Worm (Caenorhabditis elegans) whole organism, late embryonic: Measurements from ENCODE around the gene Y62E10A.24.

ENCODE experiments used
- C08G9.2 ChIP-seq: sonication (generic microtip); optimal IDR thresholded peaks from 2 replicates; lab custom pipeline; 2016; ENCODE audit warnings: mild to moderate bottlenecking, missing genetic modification characterization, moderate library complexity, missing compliant biosample characterization
- C38D4.7 ChIP-seq: fragments of 200-800 bp; sonication (Bioruptor generic); optimal IDR thresholded peaks from 2 replicates; lab custom pipeline; 2018; ENCODE audit warnings: mild to moderate bottlenecking, missing genetic modification characterization, moderate library complexity, missing compliant biosample characterization
- K02D7.2 ChIP-seq: sonication (generic microtip); optimal IDR thresholded peaks from 2 replicates; lab custom pipeline; 2017; ENCODE audit warnings: mild to moderate bottlenecking, missing genetic modification characterization, missing compliant biosample characterization
- ahr-1 ChIP-seq: sonication (generic microtip); optimal IDR thresholded peaks from 2 replicates; lab custom pipeline; 2016; ENCODE audit warnings: missing genetic modification characterization, missing compliant biosample characterization
- ceh-19 ChIP-seq: fragments of 200-800 bp; sonication (Bioruptor generic); optimal IDR thresholded peaks from 2 replicates; lab custom pipeline; 2018; ENCODE audit warnings: mild to moderate bottlenecking, missing genetic modification characterization, missing compliant biosample characterization
- ceh-22 ChIP-seq: sonication (generic microtip); optimal IDR thresholded peaks from 2 replicates; lab custom pipeline; 2017; ENCODE audit warnings: missing biosample characterization, missing genetic modification characterization
- ceh-30 ChIP-seq: fragments of 150-350 bp; optimal IDR thresholded peaks from 2 replicates; lab custom pipeline; 2014; ENCODE audit warnings: missing biosample characterization, missing genetic modification characterization
- ceh-31 ChIP-seq: sonication (generic microtip); optimal IDR thresholded peaks from 2 replicates; lab custom pipeline; 2016; ENCODE audit warnings: missing genetic modification characterization, missing compliant biosample characterization
- ceh-48 ChIP-seq: sonication (generic microtip); optimal IDR thresholded peaks from 2 replicates; lab custom pipeline; 2016; ENCODE audit warnings: missing genetic modification characterization, inconsistent platforms, missing compliant biosample characterization
- dve-1 ChIP-seq: sonication (generic microtip); optimal IDR thresholded peaks from 2 replicates; lab custom pipeline; 2017; ENCODE audit warnings: antibody characterized with exemption, mild to moderate bottlenecking, missing genetic modification characterization, missing compliant biosample characterization
- elt-2 ChIP-seq: sonication (generic microtip); optimal IDR thresholded peaks from 2 replicates; lab custom pipeline; 2016; ENCODE audit warnings: missing genetic modification reagents, missing genetic modification characterization, missing compliant biosample characterization
- elt-4 ChIP-seq: sonication (generic microtip); optimal IDR thresholded peaks from 2 replicates; lab custom pipeline; 2016; ENCODE audit warnings: missing genetic modification characterization, missing compliant biosample characterization
- eyg-1 ChIP-seq: sonication (generic microtip); optimal IDR thresholded peaks from 2 replicates; lab custom pipeline; 2016; ENCODE audit warnings: missing genotype, missing genetic modification characterization, missing compliant biosample characterization
- hlh-13 ChIP-seq: fragments of 200-800 bp; sonication (Bioruptor generic); optimal IDR thresholded peaks from 2 replicates; lab custom pipeline; 2018; ENCODE audit warnings: mild to moderate bottlenecking, missing genetic modification characterization, missing compliant biosample characterization
- hlh-15 ChIP-seq: sonication (generic microtip); optimal IDR thresholded peaks from 2 replicates; lab custom pipeline; 2016; ENCODE audit warnings: missing genetic modification characterization, missing compliant biosample characterization
- hlh-30 ChIP-seq: sonication (generic microtip); optimal IDR thresholded peaks from 2 replicates; lab custom pipeline; 2017; ENCODE audit warnings: antibody characterized with exemption, missing genetic modification characterization, missing compliant biosample characterization; ENCODE audit not compliant: insufficient read depth
- madf-2 ChIP-seq: sonication (generic microtip); optimal IDR thresholded peaks from 2 replicates; lab custom pipeline; 2017; ENCODE audit warnings: missing genetic modification characterization, missing compliant biosample characterization
- mec-3 ChIP-seq: sonication (generic microtip); optimal IDR thresholded peaks from 2 replicates; lab custom pipeline; 2016; ENCODE audit warnings: borderline replicate concordance, missing genetic modification characterization, missing compliant biosample characterization
- nhr-232 ChIP-seq: sonication (generic microtip); optimal IDR thresholded peaks from 2 replicates; lab custom pipeline; 2016; ENCODE audit warnings: missing genetic modification characterization, missing compliant biosample characterization
- pag-3 ChIP-seq: sonication (generic microtip); optimal IDR thresholded peaks from 2 replicates; lab custom pipeline; 2016; ENCODE audit warnings: missing compliant biosample characterization, missing genetic modification characterization, borderline replicate concordance
- pat-9 ChIP-seq: fragments of 200-800 bp; sonication (Bioruptor generic); optimal IDR thresholded peaks from 2 replicates; lab custom pipeline; 2018; ENCODE audit warnings: mild to moderate bottlenecking, missing genetic modification characterization, moderate library complexity, missing compliant biosample characterization
- pha-4 ChIP-seq: fragments of 150-350 bp; optimal IDR thresholded peaks from 2 replicates; lab custom pipeline; 2018; ENCODE audit warnings: missing biosample characterization, missing genetic modification reagents, missing genetic modification characterization
- pqm-1 ChIP-seq: sonication (generic microtip); optimal IDR thresholded peaks from 2 replicates; lab custom pipeline; 2016; ENCODE audit warnings: missing genetic modification characterization, missing compliant biosample characterization
- pros-1 ChIP-seq: fragments of 150-350 bp; optimal IDR thresholded peaks from 2 replicates; lab custom pipeline; 2014; ENCODE audit warnings: missing biosample characterization, missing genetic modification reagents, missing genetic modification characterization
- ref-2 ChIP-seq: sonication (generic microtip); optimal IDR thresholded peaks from 2 replicates; lab custom pipeline; 2016; ENCODE audit warnings: missing genetic modification characterization, missing compliant biosample characterization
- rnt-1 ChIP-seq: sonication (generic microtip); optimal IDR thresholded peaks from 2 replicates; lab custom pipeline; 2016; ENCODE audit warnings: missing genetic modification characterization, missing compliant biosample characterization
- sox-4 ChIP-seq: sonication (generic microtip); optimal IDR thresholded peaks from 2 replicates; lab custom pipeline; 2017; ENCODE audit warnings: mild to moderate bottlenecking, missing genetic modification characterization, inconsistent platforms, missing compliant biosample characterization
- ttx-3 ChIP-seq: sonication (generic microtip); optimal IDR thresholded peaks from 2 replicates; lab custom pipeline; 2016; ENCODE audit warnings: missing genetic modification reagents, missing genetic modification characterization, missing compliant biosample characterization
- unc-42 ChIP-seq: sonication (generic microtip); optimal IDR thresholded peaks from 2 replicates; lab custom pipeline; 2016; ENCODE audit warnings: missing genotype, missing genetic modification characterization, missing compliant biosample characterization
- unc-86 ChIP-seq: sonication (generic microtip); optimal IDR thresholded peaks from 2 replicates; lab custom pipeline; 2016; ENCODE audit warnings: missing genetic modification characterization, missing compliant biosample characterization

Gene Y62E10A.24

ce11 chrIV:13369120-13369842 is 1.2 kb upstream of the Y62E10A.24 start, which contains the start of gene agt-1:
Gene agt-1, minus strand, starts transcription at chrIV:13369412.
- TF ChIP-seq ceh-22, result no peak
- TF ChIP-seq ahr-1, result no peak
- TF ChIP-seq ceh-48 (tag; lab: Kevin White, UChicago), result no peak
- TF ChIP-seq mec-3 (tag; lab: Kevin White, UChicago), result no peak
- TF ChIP-seq C08G9.2 (tag; lab: Kevin White, UChicago), result no peak
- TF ChIP-seq C38D4.7, result no peak
- no peak for TF ChIP-seq pag-3 (tag; lab: Kevin White, UChicago)
- no peak for TF ChIP-seq dve-1 (tag; lab: Kevin White, UChicago)
- TF ChIP-seq elt-4 (tag; lab: Kevin White, UChicago), result no peak
- TF ChIP-seq eyg-1 (tag; lab: Kevin White, UChicago), result no peak
- no peak for TF ChIP-seq K02D7.2
- TF ChIP-seq pha-4 (tag; lab: Kevin White, UChicago), result no peak
- TF ChIP-seq pqm-1, result no peak
- no peak for TF ChIP-seq ref-2 (tag; lab: Kevin White, UChicago)
- TF ChIP-seq ceh-31 (tag; lab: Kevin White, UChicago), result no peak
- TF ChIP-seq unc-86 (tag; lab: Kevin White, UChicago), result no peak

- TF ChIP-seq hlh-15 (tag; lab: Kevin White, UChicago), result no peak
- no peak for TF ChIP-seq ceh-30 (tag; lab: Kevin White, UChicago)
- TF ChIP-seq ref-2 (tag; lab: Kevin White, UChicago), result no peak
- no peak for TF ChIP-seq ttx-3 (tag; lab: Kevin White, UChicago)
- no peak for TF ChIP-seq unc-42 (tag; lab: Kevin White, UChicago)
- TF ChIP-seq hlh-30 (tag; lab: Kevin White, UChicago), result no peak
- no peak for TF ChIP-seq hlh-13 (GFP tag; lab: Kevin White, UChicago)
- TF ChIP-seq madf-2 (tag; lab: Kevin White, UChicago), result no peak
- TF ChIP-seq, all 69 proteins: peak for 0
Measured at ce11 chrIV:13371699-13372098, 1.2 kb downstream of the Y62E10A.24 start, which contains the start of gene Y62E10A.6. Gene Y62E10A.6, plus strand, starts transcription at chrIV:13371999.

ce11 chrIV:13374918-13375317 is 4.4 kb downstream of the Y62E10A.24 start:
- TF ChIP-seq hlh-30 (tag; lab: Kevin White, UChicago), result no peak
- TF ChIP-seq ceh-48 (tag; lab: Kevin White, UChicago), result peak; percentile 54
- TF ChIP-seq dve-1 (tag; lab: Kevin White, UChicago), result no peak
- TF ChIP-seq, all 69 proteins: peak for 1

ce11 chrIV:13377716-13378115 is 7.2 kb downstream of the Y62E10A.24 start, which contains the start of gene mau-8:
Gene mau-8, plus strand, starts transcription at chrIV:13378016.
- no peak for TF ChIP-seq pat-9 (tag; lab: Kevin White, UChicago)
- no peak for TF ChIP-seq hlh-30 (tag; lab: Kevin White, UChicago)
- TF ChIP-seq nhr-232, result no peak
- TF ChIP-seq rnt-1 (tag; lab: Kevin White, UChicago), result no peak
- TF ChIP-seq ceh-19 (GFP tag; lab: Kevin White, UChicago), result no peak

ce11 chrIV:13380506-13380905 is 10.0 kb downstream of the Y62E10A.24 start:
- TF ChIP-seq sox-4 (tag; lab: Kevin White, UChicago), result no peak
- TF ChIP-seq pros-1 (tag; lab: Kevin White, UChicago), result no peak
- TF ChIP-seq hlh-13 (GFP tag; lab: Kevin White, UChicago), result no peak
- TF ChIP-seq nhr-232, result no peak
- TF ChIP-seq ceh-19 (GFP tag; lab: Kevin White, UChicago), result no peak
- TF ChIP-seq elt-2, result no peak
- no peak for TF ChIP-seq K02D7.2
- no peak for TF ChIP-seq eyg-1 (tag; lab: Kevin White, UChicago)
